Worm (Caenorhabditis elegans): Measurements from ENCODE around the gene T12A7.6.

DNA sequence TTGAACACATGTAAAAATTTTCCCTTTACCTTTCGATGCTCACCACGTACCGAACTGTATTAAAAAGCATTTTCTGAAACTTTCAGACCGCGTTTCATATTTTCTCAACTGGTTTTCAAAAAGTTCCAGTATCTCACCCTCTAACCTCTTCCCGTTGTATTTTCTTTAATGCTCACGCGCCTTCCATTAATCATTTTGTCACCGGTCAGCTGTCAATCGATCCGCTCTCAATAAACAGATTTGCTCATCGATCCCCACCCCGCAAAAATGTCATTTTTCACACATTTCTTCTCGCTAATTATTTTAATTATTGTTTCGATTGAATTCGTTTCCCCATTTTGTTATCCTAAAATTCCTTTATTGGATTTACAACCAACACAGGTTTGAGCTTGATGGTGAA lies 30.0 kb downstream of the T12A7.6 start, which contains the start of gene lpr-2:
- TF ChIP-seq hmg-4 (GFP tag; optimal IDR thresholded peaks at IDR 0.05) (no peak), tbx-37 (GFP tag; conservative IDR thresholded peaks at IDR 0.05) (no peak), ama-1 (optimal IDR thresholded peaks at IDR 0.05) (no peak), ets-7 (tag; optimal IDR thresholded peaks at IDR 0.05) (no peak), B0310.2 (tag; optimal IDR thresholded peaks at IDR 0.05) (no peak), F13C5.2 (tag; optimal IDR thresholded peaks at IDR 0.05) (no peak), sea-1 (GFP tag; conservative IDR thresholded peaks at IDR 0.05) (no peak), ceh-36 (tag; optimal IDR thresholded peaks at IDR 0.05) (no peak), tbx-11 (GFP tag; IDR thresholded peaks at IDR 0.05) (no peak), aly-1 (tag; optimal IDR thresholded peaks at IDR 0.05) (no peak), pes-1 (GFP tag; IDR thresholded peaks at IDR 0.05) (no peak)
